Fruit fly (Drosophila melanogaster): Measurements from ENCODE around the gene CG11262.

Gene CG11262

dm6 chr3L:13036706-13037457 is 41.9 kb downstream of the CG11262 start, which contains the start of gene Srrm1 (continued):
- TF ChIP-seq mirr (GFP tag; optimal IDR thresholded peaks at IDR 0.05) (no peak), Hsf (GFP tag; optimal IDR thresholded peaks at IDR 0.05) (peak; percentile 52), esg (GFP tag; conservative IDR thresholded peaks at IDR 0.05) (no peak), lilli (GFP tag; optimal IDR thresholded peaks at IDR 0.05) (peak; percentile 72), mld (GFP tag; IDR thresholded peaks at IDR 0.05; ENCODE audit: partially characterized antibody) (peak; percentile 86; the same call in 2 of the 3 replicates), onecut (GFP tag; IDR thresholded peaks at IDR 0.05) (peak; percentile 94), seq (GFP tag; IDR thresholded peaks at IDR 0.05) (no peak), CG1792 (GFP tag; optimal IDR thresholded peaks at IDR 0.05) (peak; percentile 11), CG14441 (GFP tag; IDR thresholded peaks at IDR 0.05) (peak; percentile 36; the same call in 1 of the 2 replicates), so (GFP tag; IDR thresholded peaks at IDR 0.05) (0 out of 3 replicates have a peak, but pooled peaks have one; percentile 64), abd-A (tag; optimal IDR thresholded peaks at IDR 0.05) (peak; percentile 17), CG18262 (tag; optimal IDR thresholded peaks at IDR 0.05) (peak; percentile 25), Neu2 (GFP tag; optimal IDR thresholded peaks at IDR 0.05; ENCODE audit: borderline replicate concordance) (peak; percentile 33), CG42726 (GFP tag; IDR thresholded peaks at IDR 0.05; ENCODE audit: partially characterized antibody) (peak; percentile 95), CG13624 (GFP tag; optimal IDR thresholded peaks at IDR 0.05) (peak; percentile 75), ac (GFP tag; optimal IDR thresholded peaks at IDR 0.05) (no peak), Scr (GFP tag; IDR thresholded peaks at IDR 0.05; ENCODE audit: partially characterized antibody) (peak; percentile 88), pum (GFP tag; optimal IDR thresholded peaks at IDR 0.05) (peak; percentile 38), phol (tag; optimal IDR thresholded peaks at IDR 0.05) (peak; percentile 56), CG18619 (GFP tag; optimal IDR thresholded peaks at IDR 0.05) (no peak), ewg (GFP tag; optimal IDR thresholded peaks at IDR 0.05) (peak; percentile 80), Taf1 (GFP tag; IDR thresholded peaks at IDR 0.05) (no peak), Dp (GFP tag; optimal IDR thresholded peaks at IDR 0.05) (peak; percentile 78), CG15011 (GFP tag; optimal IDR thresholded peaks at IDR 0.05) (no peak), gfzf (GFP tag; optimal IDR thresholded peaks at IDR 0.05) (peak; percentile 32), CG17829 (tag; optimal IDR thresholded peaks at IDR 0.05) (peak; percentile 46), CG3995 (GFP tag; optimal IDR thresholded peaks at IDR 0.05) (peak; percentile 13), Usf (GFP tag; optimal IDR thresholded peaks at IDR 0.05) (no peak), CG32532 (GFP tag; IDR thresholded peaks at IDR 0.05) (peak; percentile 41), Atf3 (GFP tag; optimal IDR thresholded peaks at IDR 0.05) (peak; percentile 30), oc (tag; optimal IDR thresholded peaks at IDR 0.05) (peak; percentile 53), Hand (GFP tag; optimal IDR thresholded peaks at IDR 0.05) (no peak), CG13296 (GFP tag; optimal IDR thresholded peaks at IDR 0.05) (no peak), tx (GFP tag; optimal IDR thresholded peaks at IDR 0.05) (peak; percentile 17), tio (GFP tag; optimal IDR thresholded peaks at IDR 0.05) (no peak), fd102C (GFP tag; optimal IDR thresholded peaks at IDR 0.05) (no peak), CG10543 (GFP tag; optimal IDR thresholded peaks at IDR 0.05) (peak; percentile 31), CG9727 (GFP tag; optimal IDR thresholded peaks at IDR 0.05) (peak; percentile 16), nmo (GFP tag; optimal IDR thresholded peaks at IDR 0.05) (peak; percentile 55), CG32767 (GFP tag; IDR thresholded peaks at IDR 0.05) (0 out of 2 replicates have a peak, but pooled peaks have one; percentile 9), CG12391 (tag; optimal IDR thresholded peaks at IDR 0.05) (peak; percentile 44), CG9609 (GFP tag; optimal IDR thresholded peaks at IDR 0.05) (peak; percentile 29), MBD-R2 (GFP tag; IDR thresholded peaks at IDR 0.05) (peak; percentile 67), inv (GFP tag; IDR thresholded peaks at IDR 0.05; ENCODE audit: partially characterized antibody) (peak; percentile 92), CG3726 (GFP tag; IDR thresholded peaks at IDR 0.05) (no peak), chif (GFP tag; optimal IDR thresholded peaks at IDR 0.05) (peak; percentile 19 to 22), NFAT (GFP tag; IDR thresholded peaks at IDR 0.05) (peak; percentile 41; the same call in 1 of the 2 replicates), ken (GFP tag; IDR thresholded peaks at IDR 0.05) (0 out of 3 replicates have a peak, but pooled peaks have one; percentile 28), Hr39 (optimal IDR thresholded peaks at IDR 0.05) (no peak)

Measured in whole organism, embryonic.